Fruit fly (Drosophila melanogaster): ENCODE measurements around the gene Tspo.
A peak's percentile ranks its signal among the peaks of the same experiment; 100 is the strongest.

The Tspo gene

dm6 chr2L:568030-568429 is 8.6 kb downstream of the Tspo start, which contains the start of the genes Nle and Sf3b1 (continued):
- TF ChIP-seq CG17385 (GFP tag; optimal IDR thresholded peaks at IDR 0.05) (no peak), HLH3B (GFP tag; IDR thresholded peaks at IDR 0.05) (0 out of 2 replicates have a peak, but pooled peaks have one; percentile 20), sug (tag; optimal IDR thresholded peaks at IDR 0.05) (peak; percentile 80), az2 (GFP tag; optimal IDR thresholded peaks at IDR 0.05) (peak; percentile 6), CG8089 (GFP tag; optimal IDR thresholded peaks at IDR 0.05) (peak; percentile 5), grn (GFP tag; optimal IDR thresholded peaks at IDR 0.05) (no peak), CG15514 (GFP tag; optimal IDR thresholded peaks at IDR 0.05) (peak; percentile 56), CG12299 (tag; optimal IDR thresholded peaks at IDR 0.05) (peak; percentile 26), CG8765 (GFP tag; IDR thresholded peaks at IDR 0.05) (no peak), HLH4C (GFP tag; IDR thresholded peaks at IDR 0.05; ENCODE audit: partially characterized antibody) (peak; percentile 88), CG33557 (GFP tag; optimal IDR thresholded peaks at IDR 0.05) (peak; percentile 53), CG5180 (GFP tag; optimal IDR thresholded peaks at IDR 0.05) (peak; percentile 99), bbx (GFP tag; IDR thresholded peaks at IDR 0.05; ENCODE audit: partially characterized antibody) (peak; percentile 84), CG9797 (GFP tag; optimal IDR thresholded peaks at IDR 0.05) (peak; percentile 92), CG18764 (GFP tag; optimal IDR thresholded peaks at IDR 0.05) (no peak), CG17568 (GFP tag; optimal IDR thresholded peaks at IDR 0.05) (no peak), Oaz (GFP tag; IDR thresholded peaks at IDR 0.05) (no peak), C15 (GFP tag; IDR thresholded peaks at IDR 0.05) (no peak), HLHmδ (GFP tag; optimal IDR thresholded peaks at IDR 0.05) (no peak), Dbx (GFP tag; IDR thresholded peaks at IDR 0.05) (no peak), chif (GFP tag; optimal IDR thresholded peaks at IDR 0.05) (peak in 1 of 2 experiments; percentile 37), repo (GFP tag; optimal IDR thresholded peaks at IDR 0.05) (peak; percentile 16), CG32772 (GFP tag; IDR thresholded peaks at IDR 0.05) (peak; percentile 23; the same call in 1 of the 2 replicates), crol (GFP tag; IDR thresholded peaks at IDR 0.05) (no peak), slbo (GFP tag; IDR thresholded peaks at IDR 0.05) (peak; percentile 76), fru (optimal IDR thresholded peaks at IDR 0.05) (no peak), unc-4 (GFP tag; IDR thresholded peaks at IDR 0.05; ENCODE audit: partially characterized antibody) (peak; percentile 97), zf30C (GFP tag; optimal IDR thresholded peaks at IDR 0.05) (no peak), CG1233 (GFP tag; optimal IDR thresholded peaks at IDR 0.05) (peak; percentile 35), Sin3A (optimal IDR thresholded peaks at IDR 0.05) (peak; percentile 81), CG9609 (GFP tag; optimal IDR thresholded peaks at IDR 0.05) (peak; percentile 17), amos (GFP tag; IDR thresholded peaks at IDR 0.05; ENCODE audit: partially characterized antibody) (peak; percentile 91), CG6765 (GFP tag; optimal IDR thresholded peaks at IDR 0.05) (no peak), CG10959 (GFP tag; IDR thresholded peaks at IDR 0.05) (no peak), Doc2 (GFP tag; IDR thresholded peaks at IDR 0.05) (no peak), CG13296 (GFP tag; optimal IDR thresholded peaks at IDR 0.05) (no peak), Elba2 (GFP tag; optimal IDR thresholded peaks at IDR 0.05) (peak; percentile 68), CG3065 (GFP tag; optimal IDR thresholded peaks at IDR 0.05) (no peak), her (GFP tag; optimal IDR thresholded peaks at IDR 0.05) (no peak), CG18476 (GFP tag; optimal IDR thresholded peaks at IDR 0.05) (no peak), CG15011 (GFP tag; optimal IDR thresholded peaks at IDR 0.05) (no peak), exex (tag; optimal IDR thresholded peaks at IDR 0.05) (no peak), Nf-YB (GFP tag; optimal IDR thresholded peaks at IDR 0.05) (peak; percentile 6), pzg (GFP tag; optimal IDR thresholded peaks at IDR 0.05) (peak; percentile 92), CG3838 (GFP tag; optimal IDR thresholded peaks at IDR 0.05) (no peak), CG6254 (GFP tag; optimal IDR thresholded peaks at IDR 0.05) (no peak), Ada2b (GFP tag; IDR thresholded peaks at IDR 0.05) (no peak), Atf6 (GFP tag; IDR thresholded peaks at IDR 0.05) (peak; percentile 31; the same call in 1 of the 2 replicates), CG8944 (GFP tag; optimal IDR thresholded peaks at IDR 0.05) (peak; percentile 35), Xrp1 (GFP tag; IDR thresholded peaks at IDR 0.05) (peak; percentile 50; the same call in 1 of the 2 replicates), Hand (GFP tag; optimal IDR thresholded peaks at IDR 0.05) (no peak), CG18262 (tag; optimal IDR thresholded peaks at IDR 0.05) (peak; percentile 40)
